Worm (Caenorhabditis elegans) whole organism, mixed stage, embryonic: ENCODE measurements around the gene inx-2.

Experiments used
- M03D4.4 ChIP-seq: sonication (generic microtip); optimal IDR thresholded peaks from 2 replicates; lab custom pipeline; 2017; ENCODE audit warnings: mild to moderate bottlenecking, missing genetic modification characterization, missing compliant biosample characterization
- bed-3 ChIP-seq: fragments of 200-800 bp; sonication (Bioruptor generic); optimal IDR thresholded peaks from 3 replicates; lab custom pipeline; 2018; ENCODE audit warnings: mild to moderate bottlenecking, missing genetic modification characterization, moderate library complexity, missing compliant biosample characterization
- blmp-1 ChIP-seq: fragments of 150-350 bp; optimal IDR thresholded peaks from 2 replicates; lab custom pipeline; 2014; ENCODE audit warnings: missing biosample characterization, missing genetic modification characterization
- ceh-39 ChIP-seq: fragments of 150-350 bp; optimal IDR thresholded peaks from 2 replicates; lab custom pipeline; 2014; ENCODE audit warnings: missing biosample characterization, missing genetic modification characterization
- ceh-43 ChIP-seq: fragments of 200-800 bp; sonication (Bioruptor generic); optimal IDR thresholded peaks from 2 replicates; lab custom pipeline; 2018; ENCODE audit warnings: mild to moderate bottlenecking, missing genetic modification characterization, moderate library complexity, missing compliant biosample characterization
- ceh-83 ChIP-seq: fragments of 200-800 bp; sonication (Bioruptor generic); optimal IDR thresholded peaks from 2 replicates; lab custom pipeline; 2018; ENCODE audit warnings: mild to moderate bottlenecking, missing genetic modification characterization, missing compliant biosample characterization
- ces-1 ChIP-seq: fragments of 150-350 bp; optimal IDR thresholded peaks from 2 replicates; lab custom pipeline; 2014; ENCODE audit warnings: missing biosample characterization, missing genetic modification reagents, missing genetic modification characterization
- cnd-1 ChIP-seq: fragments of 200-800 bp; sonication (Bioruptor generic); optimal IDR thresholded peaks from 2 replicates; lab custom pipeline; 2018; ENCODE audit warnings: mild to moderate bottlenecking, missing genetic modification characterization, missing compliant biosample characterization
- drap-1 ChIP-seq: fragments of 200-800 bp; sonication (Bioruptor generic); optimal IDR thresholded peaks from 3 replicates; lab custom pipeline; 2018; ENCODE audit warnings: mild to moderate bottlenecking, missing genetic modification characterization, missing compliant biosample characterization
- elt-1 ChIP-seq: sonication (generic microtip); optimal IDR thresholded peaks from 2 replicates; lab custom pipeline; 2017; ENCODE audit warnings: missing genetic modification characterization, mild to moderate bottlenecking, missing compliant biosample characterization, antibody characterized with exemption, moderate library complexity, borderline replicate concordance; ENCODE audit not compliant: insufficient read depth
- elt-3 ChIP-seq: fragments of 150-350 bp; optimal IDR thresholded peaks from 2 replicates; lab custom pipeline; 2014; ENCODE audit warnings: missing biosample characterization, missing genetic modification characterization
- flh-1 ChIP-seq: fragments of 200-800 bp; sonication (Bioruptor generic); optimal IDR thresholded peaks from 2 replicates; lab custom pipeline; 2018; ENCODE audit warnings: mild to moderate bottlenecking, missing genetic modification characterization, moderate library complexity, missing compliant biosample characterization
- ham-2 ChIP-seq: fragments of 200-800 bp; sonication (Bioruptor generic); optimal IDR thresholded peaks from 2 replicates; lab custom pipeline; 2018; ENCODE audit warnings: mild to moderate bottlenecking, missing genetic modification characterization, missing compliant biosample characterization
- hlh-1 ChIP-seq: fragments of 150-350 bp; optimal IDR thresholded peaks from 2 replicates; lab custom pipeline; 2014; ENCODE audit warnings: missing biosample characterization, missing genetic modification reagents, missing genetic modification characterization
- lin-13 ChIP-seq: fragments of 150-350 bp; optimal IDR thresholded peaks from 2 replicates; lab custom pipeline; 2014; ENCODE audit warnings: missing biosample characterization, missing genetic modification characterization
- lin-32 ChIP-seq: fragments of 200-800 bp; sonication (Bioruptor generic); optimal IDR thresholded peaks from 2 replicates; lab custom pipeline; 2018; ENCODE audit warnings: mild to moderate bottlenecking, missing genetic modification characterization, missing compliant biosample characterization
- lsy-2 ChIP-seq: fragments of 150-350 bp; optimal IDR thresholded peaks from 2 replicates; lab custom pipeline; 2014; ENCODE audit warnings: missing biosample characterization, missing genetic modification characterization
- mab-5 ChIP-seq: fragments of 150-350 bp; optimal IDR thresholded peaks from 2 replicates; lab custom pipeline; 2014; ENCODE audit warnings: missing biosample characterization, missing genetic modification characterization
- mep-1 ChIP-seq: fragments of 150-350 bp; optimal IDR thresholded peaks from 2 replicates; lab custom pipeline; 2017; ENCODE audit warnings: missing biosample characterization, missing genetic modification reagents, missing genetic modification characterization, inconsistent platforms
- mls-2 ChIP-seq: sonication (generic microtip); optimal IDR thresholded peaks from 2 replicates; lab custom pipeline; 2016; ENCODE audit warnings: mild to moderate bottlenecking, missing genetic modification characterization, moderate library complexity, missing compliant biosample characterization
- nhr-12 ChIP-seq: fragments of 150-350 bp; optimal IDR thresholded peaks from 2 replicates; lab custom pipeline; 2014; ENCODE audit warnings: missing biosample characterization, missing genetic modification characterization
- nhr-2 ChIP-seq: fragments of 150-350 bp; optimal IDR thresholded peaks from 2 replicates; lab custom pipeline; 2014; ENCODE audit warnings: missing biosample characterization, missing genetic modification characterization
- nhr-237 ChIP-seq: fragments of 150-350 bp; optimal IDR thresholded peaks from 2 replicates; lab custom pipeline; 2014; ENCODE audit warnings: missing biosample characterization, missing genetic modification characterization
- nhr-28 ChIP-seq: fragments of 150-350 bp; optimal IDR thresholded peaks from 2 replicates; lab custom pipeline; 2014; ENCODE audit warnings: missing biosample characterization, missing genetic modification characterization
- nhr-76 ChIP-seq: sonication (generic microtip); optimal IDR thresholded peaks from 2 replicates; lab custom pipeline; 2017; ENCODE audit warnings: missing biosample characterization, missing genetic modification characterization
- pha-4 ChIP-seq: fragments of 150-350 bp; optimal IDR thresholded peaks from 2 replicates; lab custom pipeline; 2018; ENCODE audit warnings: missing biosample characterization, missing genetic modification reagents, missing genetic modification characterization
- sem-2 ChIP-seq: fragments of 200-800 bp; sonication (Bioruptor generic); optimal IDR thresholded peaks from 2 replicates; lab custom pipeline; 2018; ENCODE audit warnings: mild to moderate bottlenecking, missing genetic modification characterization, missing compliant biosample characterization
- snpc-4 ChIP-seq: fragments of 150-350 bp; optimal IDR thresholded peaks from 2 replicates; lab custom pipeline; 2014; ENCODE audit warnings: missing biosample characterization, missing genetic modification characterization
- sptf-1 ChIP-seq: sonication (generic microtip); optimal IDR thresholded peaks from 2 replicates; lab custom pipeline; 2017; ENCODE audit warnings: mild to moderate bottlenecking, missing genetic modification characterization, moderate library complexity, missing compliant biosample characterization
- tbx-8 ChIP-seq: fragments of 200-800 bp; sonication (Bioruptor generic); optimal IDR thresholded peaks from 2 replicates; lab custom pipeline; 2018; ENCODE audit warnings: mild to moderate bottlenecking, missing genetic modification characterization, moderate library complexity, missing compliant biosample characterization
- unc-120 ChIP-seq: sonication (generic microtip); optimal IDR thresholded peaks from 2 replicates; lab custom pipeline; 2017; ENCODE audit warnings: missing genetic modification characterization, missing compliant biosample characterization; ENCODE audit not compliant: poor library complexity, severe bottlenecking
- unc-39 ChIP-seq: fragments of 150-350 bp; optimal IDR thresholded peaks from 2 replicates; lab custom pipeline; 2014; ENCODE audit warnings: missing biosample characterization, missing genetic modification characterization
- unc-62 ChIP-seq: fragments of 150-350 bp; optimal IDR thresholded peaks from 2 replicates; lab custom pipeline; 2014; ENCODE audit warnings: missing biosample characterization, missing genetic modification reagents, missing genetic modification characterization
- zip-8 ChIP-seq: fragments of 150-350 bp; optimal IDR thresholded peaks from 2 replicates; lab custom pipeline; 2014; ENCODE audit warnings: missing biosample characterization, missing genetic modification characterization
- ztf-11 ChIP-seq: fragments of 150-350 bp; optimal IDR thresholded peaks from 2 replicates; lab custom pipeline; 2014; ENCODE audit warnings: missing biosample characterization, missing genetic modification characterization

inx-2 gene

DNA sequence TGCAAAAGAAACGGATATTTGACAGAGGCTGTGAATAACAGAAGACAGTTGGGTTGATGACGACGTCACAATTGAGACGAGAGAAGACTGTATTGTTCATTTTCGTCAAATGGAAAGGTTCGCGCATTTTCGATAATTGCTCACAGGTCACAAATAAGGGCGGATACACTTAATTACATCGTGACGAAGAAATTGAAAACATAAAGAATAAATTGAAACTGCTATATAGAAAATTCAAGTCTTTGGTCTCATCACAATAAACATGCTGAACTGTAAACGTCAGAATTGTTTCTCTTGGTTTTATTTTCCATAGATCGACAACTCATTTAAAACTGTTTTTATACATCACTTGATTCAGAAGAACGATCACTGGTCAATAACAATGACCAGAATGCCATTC lies 30.3 kb upstream of the inx-2 start, which contains the start of gene ZK455.5:
TSS of gene ZK455.5 (minus strand) at position 101 of the 400 bp plus-strand sequence.
- TF ChIP-seq ces-1 (GFP tag; lab: Kevin White, UChicago) (no peak), mep-1 (tag; lab: Kevin White, UChicago) (no peak), bed-3 (GFP tag; lab: Kevin White, UChicago) (no peak), hlh-1 (tag; lab: Kevin White, UChicago) (no peak), elt-3 (tag; lab: Kevin White, UChicago) (no peak), nhr-237 (no peak), elt-1 (tag; lab: Kevin White, UChicago) (no peak), mls-2 (no peak), cnd-1 (tag; lab: Kevin White, UChicago) (no peak), unc-62 (GFP tag; lab: Kevin White, UChicago) (no peak), snpc-4 (tag; lab: Kevin White, UChicago) (no peak), ceh-39 (tag; lab: Kevin White, UChicago) (no peak), ham-2 (GFP tag; lab: Kevin White, UChicago) (no peak), M03D4.4 (no peak)

DNA sequence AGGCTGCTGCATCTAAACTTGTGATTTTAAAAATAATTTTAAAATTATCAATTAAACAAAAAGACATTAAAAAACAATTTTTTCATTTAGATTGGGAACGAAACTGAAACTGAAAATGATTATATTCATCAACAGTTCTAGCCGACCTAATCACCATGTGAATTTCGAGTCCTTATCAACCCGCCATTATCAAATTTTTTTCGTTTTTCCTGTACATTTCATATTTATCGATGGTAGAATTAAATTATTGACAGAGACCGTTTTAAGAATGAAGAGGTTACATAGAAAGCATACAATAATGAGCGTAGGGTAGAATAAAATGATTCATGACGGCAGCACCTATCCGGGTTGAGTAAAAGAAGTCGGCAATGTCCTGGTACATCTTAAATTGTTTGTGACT lies 27.7 kb upstream of the inx-2 start, which contains the start of gene asm-2:
TSS of gene asm-2 (minus strand) at position 12 of the 400 bp plus-strand sequence.
- TF ChIP-seq sem-2 (GFP tag; lab: Kevin White, UChicago) (no peak), mls-2 (no peak), sptf-1 (tag; lab: Kevin White, UChicago) (no peak), unc-120 (tag; lab: Kevin White, UChicago) (no peak), unc-39 (tag; lab: Kevin White, UChicago) (no peak), flh-1 (GFP tag; lab: Kevin White, UChicago) (no peak), nhr-2 (tag; lab: Kevin White, UChicago) (no peak), drap-1 (no peak), ceh-43 (GFP tag; lab: Kevin White, UChicago) (no peak), lin-13 (no peak)

DNA sequence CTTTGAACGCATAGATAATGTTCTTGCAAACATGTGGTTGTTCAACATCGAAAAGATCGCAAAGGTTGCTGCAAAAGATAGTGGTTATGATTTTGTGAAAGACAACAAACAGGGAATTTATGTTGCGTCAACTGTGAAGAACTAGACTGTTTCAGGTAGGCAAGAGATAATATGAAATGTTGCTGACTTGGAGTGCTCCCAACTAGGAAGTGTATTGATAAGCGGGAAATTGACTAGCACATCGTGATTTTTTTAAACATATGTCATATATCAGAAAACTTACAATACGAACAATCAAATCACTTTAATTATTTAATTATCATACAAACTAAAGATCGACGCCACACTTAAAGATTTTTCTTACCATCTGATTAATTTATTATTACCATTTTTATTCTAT lies 26.7 kb upstream of the inx-2 start:
- TF ChIP-seq lin-32 (no peak), mab-5 (tag; lab: Kevin White, UChicago) (no peak), ceh-83 (GFP tag; lab: Kevin White, UChicago) (no peak), bed-3 (GFP tag; lab: Kevin White, UChicago) (no peak), M03D4.4 (no peak)

DNA sequence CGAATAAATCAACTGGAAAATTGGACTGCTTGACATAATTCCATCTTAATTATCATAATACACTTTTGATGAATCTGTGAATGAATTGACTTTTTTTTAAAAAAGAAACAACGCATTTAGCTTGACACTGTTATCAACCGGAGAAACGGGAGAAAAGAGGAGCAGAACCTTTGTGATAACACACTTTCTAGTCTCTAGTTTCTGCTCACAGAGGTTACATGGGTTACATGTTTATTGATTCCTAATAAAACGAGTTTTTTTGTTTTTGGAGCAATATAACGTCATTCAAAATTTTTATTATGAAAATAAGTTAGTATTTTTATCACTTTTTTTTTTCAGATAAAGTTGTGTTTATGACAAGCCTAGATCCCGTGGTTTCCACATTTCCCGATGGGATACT lies 21.4 kb upstream of the inx-2 start, which contains the start of gene hizr-1:
TSS of gene hizr-1 (plus strand) at position 340 of the 400 bp plus-strand sequence.
- TF ChIP-seq nhr-2 (tag; lab: Kevin White, UChicago) (no peak), ztf-11 (tag; lab: Kevin White, UChicago) (no peak), ces-1 (GFP tag; lab: Kevin White, UChicago) (no peak), nhr-76 (tag; lab: Kevin White, UChicago) (no peak), mls-2 (no peak), snpc-4 (tag; lab: Kevin White, UChicago) (no peak), ceh-39 (tag; lab: Kevin White, UChicago) (no peak), drap-1 (no peak), lin-32 (no peak), ham-2 (GFP tag; lab: Kevin White, UChicago) (no peak), unc-39 (tag; lab: Kevin White, UChicago) (no peak), bed-3 (GFP tag; lab: Kevin White, UChicago) (no peak), sptf-1 (tag; lab: Kevin White, UChicago) (no peak), nhr-12 (tag; lab: Kevin White, UChicago) (no peak), nhr-237 (no peak), elt-1 (tag; lab: Kevin White, UChicago) (no peak), zip-8 (tag; lab: Kevin White, UChicago) (no peak), elt-3 (tag; lab: Kevin White, UChicago) (no peak), nhr-28 (no peak)

DNA sequence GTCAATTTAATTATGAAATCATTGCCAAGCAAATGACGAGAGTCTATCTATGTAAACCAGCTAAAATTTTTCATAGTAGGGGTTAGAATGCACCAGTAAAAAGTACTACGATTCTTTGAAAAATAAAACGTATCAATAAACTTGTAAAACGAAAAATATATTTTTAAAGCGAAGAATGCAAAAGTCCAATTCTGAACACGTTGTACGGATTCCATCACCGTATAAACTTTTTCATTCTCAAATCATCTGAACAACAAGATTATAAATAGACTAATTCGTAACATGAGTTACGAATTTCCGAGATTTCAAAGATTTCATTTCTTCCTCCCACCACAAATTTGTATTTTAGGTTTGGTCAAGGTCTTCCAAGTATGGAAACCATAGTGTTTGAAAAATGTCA lies 20.2 kb upstream of the inx-2 start, which contains the start of gene nlp-57:
TSS of gene nlp-57 (plus strand) at position 301 of the 400 bp plus-strand sequence.
- TF ChIP-seq drap-1 = no peak
- no peak for TF ChIP-seq elt-3 (tag; lab: Kevin White, UChicago)
- no peak for TF ChIP-seq ham-2 (GFP tag; lab: Kevin White, UChicago)
- TF ChIP-seq flh-1 (GFP tag; lab: Kevin White, UChicago) = no peak
- TF ChIP-seq lin-13 = no peak
- TF ChIP-seq lin-32 = no peak
- TF ChIP-seq mls-2 = no peak
- no peak for TF ChIP-seq hlh-1 (tag; lab: Kevin White, UChicago)
- TF ChIP-seq tbx-8 = no peak
- no peak for TF ChIP-seq ztf-11 (tag; lab: Kevin White, UChicago)
- no peak for TF ChIP-seq blmp-1 (tag; lab: Kevin White, UChicago)
- no peak for TF ChIP-seq ceh-39 (tag; lab: Kevin White, UChicago)
- no peak for TF ChIP-seq sptf-1 (tag; lab: Kevin White, UChicago)
- TF ChIP-seq zip-8 (tag; lab: Kevin White, UChicago) = no peak
- TF ChIP-seq pha-4 = no peak
- no peak for TF ChIP-seq lsy-2 (tag; lab: Kevin White, UChicago)
